Worm (Caenorhabditis elegans): ENCODE measurements around the gene F41C3.1.

The F41C3.1 gene

ce11 chrII:4747697-4748096 lies 4.4 kb upstream of the F41C3.1 start:
- no peak for TF ChIP-seq flt-1 (GFP tag; IDR thresholded peaks at IDR 0.05)
- TF ChIP-seq T22C8.4 (GFP tag; IDR thresholded peaks at IDR 0.05), result no peak
- TF ChIP-seq klf-2 (GFP tag; conservative IDR thresholded peaks at IDR 0.05), result no peak
- TF ChIP-seq ztf-29 (GFP tag; IDR thresholded peaks at IDR 0.05), result no peak
- no peak for TF ChIP-seq ztf-23 (GFP tag; IDR thresholded peaks at IDR 0.05)
- no peak for TF ChIP-seq cog-1 (tag; optimal IDR thresholded peaks at IDR 0.05)
- TF ChIP-seq med-1 (GFP tag; optimal IDR thresholded peaks at IDR 0.05; ENCODE audit: insufficient read depth), result no peak
- TF ChIP-seq tab-1 (GFP tag; IDR thresholded peaks at IDR 0.05), result no peak
- no peak for TF ChIP-seq ref-1 (GFP tag; conservative IDR thresholded peaks at IDR 0.05)

- TF ChIP-seq flt-1 (GFP tag; IDR thresholded peaks at IDR 0.05), result no peak
- no peak for TF ChIP-seq T22C8.4 (GFP tag; IDR thresholded peaks at IDR 0.05)
- no peak for TF ChIP-seq ztf-29 (GFP tag; IDR thresholded peaks at IDR 0.05)
- no peak for TF ChIP-seq tab-1 (GFP tag; IDR thresholded peaks at IDR 0.05)
- TF ChIP-seq cog-1 (tag; optimal IDR thresholded peaks at IDR 0.05), result no peak
- TF ChIP-seq klf-2 (GFP tag; conservative IDR thresholded peaks at IDR 0.05), result no peak
- no peak for TF ChIP-seq med-1 (GFP tag; optimal IDR thresholded peaks at IDR 0.05; ENCODE audit: insufficient read depth)
- no peak for TF ChIP-seq ztf-23 (GFP tag; IDR thresholded peaks at IDR 0.05)
- TF ChIP-seq ref-1 (GFP tag; conservative IDR thresholded peaks at IDR 0.05), result no peak
Measured at ce11 chrII:4748374-4748773, 3.7 kb upstream of the F41C3.1 start.

ce11 chrII:4749581-4749980 lies 2.5 kb upstream of the F41C3.1 start, which contains the start of gene F41C3.2:
F41C3.2 (plus strand) TSS chrII:4749968.
- no peak for TF ChIP-seq T22C8.4 (GFP tag; IDR thresholded peaks at IDR 0.05)
- no peak for TF ChIP-seq med-1 (GFP tag; optimal IDR thresholded peaks at IDR 0.05; ENCODE audit: insufficient read depth)
- no peak for TF ChIP-seq cog-1 (tag; optimal IDR thresholded peaks at IDR 0.05)
- no peak for TF ChIP-seq flt-1 (GFP tag; IDR thresholded peaks at IDR 0.05)
- no peak for TF ChIP-seq ref-1 (GFP tag; conservative IDR thresholded peaks at IDR 0.05)
- TF ChIP-seq tab-1 (GFP tag; IDR thresholded peaks at IDR 0.05), result no peak
- TF ChIP-seq ztf-29 (GFP tag; IDR thresholded peaks at IDR 0.05), result no peak
- TF ChIP-seq ztf-23 (GFP tag; IDR thresholded peaks at IDR 0.05), result no peak
- TF ChIP-seq klf-2 (GFP tag; conservative IDR thresholded peaks at IDR 0.05), result no peak

- TF ChIP-seq flt-1 (GFP tag; IDR thresholded peaks at IDR 0.05) (no peak), cog-1 (tag; optimal IDR thresholded peaks at IDR 0.05) (no peak), tab-1 (GFP tag; IDR thresholded peaks at IDR 0.05) (no peak), med-1 (GFP tag; optimal IDR thresholded peaks at IDR 0.05; ENCODE audit: insufficient read depth) (no peak), T22C8.4 (GFP tag; IDR thresholded peaks at IDR 0.05) (no peak), ztf-29 (GFP tag; IDR thresholded peaks at IDR 0.05) (no peak), klf-2 (GFP tag; conservative IDR thresholded peaks at IDR 0.05) (no peak), ref-1 (GFP tag; conservative IDR thresholded peaks at IDR 0.05) (no peak), ztf-23 (GFP tag; IDR thresholded peaks at IDR 0.05) (no peak)
Measured at ce11 chrII:4753133-4753532, 1.0 kb downstream of the F41C3.1 start, which contains the start of gene C27D9.1. C27D9.1 (plus strand) TSS chrII:4753413.

- TF ChIP-seq ref-1 (GFP tag; conservative IDR thresholded peaks at IDR 0.05), result no peak
- no peak for TF ChIP-seq klf-2 (GFP tag; conservative IDR thresholded peaks at IDR 0.05)
- TF ChIP-seq tab-1 (GFP tag; IDR thresholded peaks at IDR 0.05), result no peak
- no peak for TF ChIP-seq ztf-23 (GFP tag; IDR thresholded peaks at IDR 0.05)
- TF ChIP-seq T22C8.4 (GFP tag; IDR thresholded peaks at IDR 0.05), result no peak
- no peak for TF ChIP-seq ztf-29 (GFP tag; IDR thresholded peaks at IDR 0.05)
- TF ChIP-seq med-1 (GFP tag; optimal IDR thresholded peaks at IDR 0.05; ENCODE audit: insufficient read depth), result no peak
Measured at ce11 chrII:4755654-4756053, 3.5 kb downstream of the F41C3.1 start.

- TF ChIP-seq ztf-29 (GFP tag; IDR thresholded peaks at IDR 0.05), result no peak
- TF ChIP-seq ref-1 (GFP tag; conservative IDR thresholded peaks at IDR 0.05), result no peak
Measured at ce11 chrII:4756751-4757150, 4.6 kb downstream of the F41C3.1 start, which contains the start of gene C27D9.2. C27D9.2 (minus strand) TSS chrII:4756851.

ce11 chrII:4758462-4758861 lies 6.4 kb downstream of the F41C3.1 start, which contains the start of gene F26G1.3:
F26G1.3 (plus strand) TSS chrII:4758762.
- TF ChIP-seq ztf-23 (GFP tag; IDR thresholded peaks at IDR 0.05) (no peak), cog-1 (tag; optimal IDR thresholded peaks at IDR 0.05) (no peak), T22C8.4 (GFP tag; IDR thresholded peaks at IDR 0.05) (no peak), flt-1 (GFP tag; IDR thresholded peaks at IDR 0.05) (no peak), ztf-29 (GFP tag; IDR thresholded peaks at IDR 0.05) (no peak), ref-1 (GFP tag; conservative IDR thresholded peaks at IDR 0.05) (no peak), med-1 (GFP tag; optimal IDR thresholded peaks at IDR 0.05; ENCODE audit: insufficient read depth) (no peak), tab-1 (GFP tag; IDR thresholded peaks at IDR 0.05) (no peak), klf-2 (GFP tag; conservative IDR thresholded peaks at IDR 0.05) (no peak)

ce11 chrII:4759835-4760234 lies 7.7 kb downstream of the F41C3.1 start:
- TF ChIP-seq ref-1 (GFP tag; conservative IDR thresholded peaks at IDR 0.05) (no peak), med-1 (GFP tag; optimal IDR thresholded peaks at IDR 0.05; ENCODE audit: insufficient read depth) (no peak), klf-2 (GFP tag; conservative IDR thresholded peaks at IDR 0.05) (no peak), T22C8.4 (GFP tag; IDR thresholded peaks at IDR 0.05) (no peak), cog-1 (tag; optimal IDR thresholded peaks at IDR 0.05) (no peak), ztf-29 (GFP tag; IDR thresholded peaks at IDR 0.05) (no peak), flt-1 (GFP tag; IDR thresholded peaks at IDR 0.05) (no peak), ztf-23 (GFP tag; IDR thresholded peaks at IDR 0.05) (no peak), tab-1 (GFP tag; IDR thresholded peaks at IDR 0.05) (no peak)

- TF ChIP-seq tab-1 (GFP tag; IDR thresholded peaks at IDR 0.05), result no peak
- no peak for TF ChIP-seq cog-1 (tag; optimal IDR thresholded peaks at IDR 0.05)
- TF ChIP-seq flt-1 (GFP tag; IDR thresholded peaks at IDR 0.05), result no peak
- TF ChIP-seq ref-1 (GFP tag; conservative IDR thresholded peaks at IDR 0.05), result no peak
- TF ChIP-seq klf-2 (GFP tag; conservative IDR thresholded peaks at IDR 0.05), result no peak
- no peak for TF ChIP-seq med-1 (GFP tag; optimal IDR thresholded peaks at IDR 0.05; ENCODE audit: insufficient read depth)
- no peak for TF ChIP-seq T22C8.4 (GFP tag; IDR thresholded peaks at IDR 0.05)
- TF ChIP-seq ztf-29 (GFP tag; IDR thresholded peaks at IDR 0.05), result no peak
- no peak for TF ChIP-seq ztf-23 (GFP tag; IDR thresholded peaks at IDR 0.05)
Measured at ce11 chrII:4761020-4761419, 8.9 kb downstream of the F41C3.1 start.
